Fruit fly (Drosophila melanogaster) whole organism, embryonic: ENCODE measurements around the gene RpS28a.

Experiments
- Aef1 ChIP-seq: fragments of 200-800 bp; sonication (Bioruptor generic); IDR thresholded peaks from 3 replicates; pipeline ENCODE4 v1.3.6; 2022; ENCODE audit warnings: missing biosample characterization, missing genetic modification characterization
- Bdp1 ChIP-seq: fragments of 200-800 bp; sonication (Bioruptor generic); optimal IDR thresholded peaks from 3 replicates; lab custom pipeline; 2016; ENCODE audit warnings: missing biosample characterization, missing genetic modification characterization
- CG11085 ChIP-seq: fragments of 200-800 bp; sonication (Bioruptor generic); IDR thresholded peaks from 2 replicates; pipeline ENCODE4 v1.3.6; 2022; ENCODE audit warnings: missing biosample characterization, missing genetic modification characterization
- CG12104 ChIP-seq: fragments of 200-800 bp; sonication (Bioruptor generic); optimal IDR thresholded peaks from 3 replicates; lab custom pipeline; 2016; ENCODE audit warnings: missing biosample characterization, missing genetic modification characterization
- CG14014 ChIP-seq: fragments of 200-800 bp; sonication (Bioruptor generic); IDR thresholded peaks from 2 replicates; pipeline ENCODE4 v1.3.6; 2022; ENCODE audit warnings: missing biosample characterization, missing genetic modification characterization
- CG14965 ChIP-seq: fragments of 200-800 bp; sonication (Bioruptor generic); optimal IDR thresholded peaks from 2 replicates; lab custom pipeline; 2016; ENCODE audit warnings: missing biosample characterization, missing genetic modification characterization, borderline replicate concordance
- CG15601 ChIP-seq: fragments of 200-800 bp; sonication (Bioruptor generic); optimal IDR thresholded peaks from 3 replicates; lab custom pipeline; 2019; ENCODE audit warnings: missing biosample characterization, mild to moderate bottlenecking, missing genetic modification characterization, moderate library complexity
- CG16813 ChIP-seq: fragments of 200-800 bp; sonication (Bioruptor generic); IDR thresholded peaks from 3 replicates; pipeline ENCODE4 v1.3.6; 2022; ENCODE audit warnings: missing biosample characterization, missing genetic modification characterization; ENCODE audit not compliant: partially characterized antibody
- CG17186 ChIP-seq: fragments of 200-800 bp; sonication (Bioruptor generic); optimal IDR thresholded peaks from 3 replicates; lab custom pipeline; 2017; ENCODE audit warnings: missing biosample characterization, missing genetic modification reagents, missing genetic modification characterization
- CG18262 ChIP-seq: fragments of 200-800 bp; optimal IDR thresholded peaks from 3 replicates; lab custom pipeline; 2019; ENCODE audit warnings: missing biosample characterization, mild to moderate bottlenecking, missing genetic modification characterization, moderate library complexity
- CG1832 ChIP-seq: fragments of 200-800 bp; sonication (Bioruptor generic); optimal IDR thresholded peaks from 2 replicates; lab custom pipeline; 2017; ENCODE audit warnings: missing biosample characterization, mild to moderate bottlenecking, missing genetic modification characterization, inconsistent platforms
- CG32767 ChIP-seq: fragments of 200-800 bp; sonication (Bioruptor generic); IDR thresholded peaks from 2 replicates; pipeline ENCODE4 v1.3.6; 2022; ENCODE audit warnings: missing biosample characterization, missing genetic modification characterization
- CG34224 ChIP-seq: fragments of 200-800 bp; sonication (Bioruptor generic); IDR thresholded peaks from 3 replicates; pipeline ENCODE4 v1.3.6; 2022; ENCODE audit warnings: missing biosample characterization, missing genetic modification characterization; ENCODE audit not compliant: partially characterized antibody
- CG43689 ChIP-seq: fragments of 200-800 bp; sonication (Bioruptor generic); IDR thresholded peaks from 2 replicates; pipeline ENCODE4 v1.3.6; 2022; ENCODE audit warnings: missing biosample characterization, missing genetic modification characterization
- CG4617 ChIP-seq: fragments of 200-800 bp; sonication (Bioruptor generic); optimal IDR thresholded peaks from 3 replicates; lab custom pipeline; 2016; ENCODE audit warnings: missing biosample characterization, missing genetic modification characterization, borderline replicate concordance
- CG5953 ChIP-seq: fragments of 200-800 bp; sonication (Bioruptor generic); IDR thresholded peaks from 2 replicates; pipeline ENCODE4 v1.3.6; 2022; ENCODE audit warnings: missing biosample characterization, missing genetic modification characterization
- CG6683 ChIP-seq: fragments of 200-800 bp; sonication (Bioruptor generic); optimal IDR thresholded peaks from 2 replicates; lab custom pipeline; 2017; ENCODE audit warnings: missing biosample characterization, mild to moderate bottlenecking, missing genetic modification characterization, missing genetic modification reagents
- CG7372 ChIP-seq: fragments of 200-800 bp; sonication (Bioruptor generic); IDR thresholded peaks from 2 replicates; pipeline ENCODE4 v1.3.6; 2022; ENCODE audit warnings: missing biosample characterization, missing genetic modification characterization
- CG7963 ChIP-seq: fragments of 200-800 bp; sonication (Bioruptor generic); IDR thresholded peaks from 3 replicates; pipeline ENCODE4 v1.3.6; 2022; ENCODE audit warnings: missing biosample characterization, missing genetic modification characterization; ENCODE audit not compliant: partially characterized antibody
- Camta ChIP-seq: fragments of 200-800 bp; sonication (Bioruptor generic); optimal IDR thresholded peaks from 2 replicates; lab custom pipeline; 2016; ENCODE audit warnings: missing biosample characterization, missing genetic modification characterization
- Dref ChIP-seq: fragments of 200-800 bp; sonication (Bioruptor generic); IDR thresholded peaks from 2 replicates; pipeline ENCODE4 v1.3.6; 2022; ENCODE audit warnings: missing biosample characterization, missing genetic modification characterization
- E2f2 ChIP-seq: fragments of 200-800 bp; sonication (Bioruptor generic); IDR thresholded peaks from 2 replicates; pipeline ENCODE4 v1.3.6; 2022; ENCODE audit warnings: missing biosample characterization, missing genetic modification characterization
- Fer1 ChIP-seq: fragments of 200-800 bp; sonication (Bioruptor generic); optimal IDR thresholded peaks from 2 replicates; lab custom pipeline; 2017; ENCODE audit warnings: missing biosample characterization, mild to moderate bottlenecking, missing genetic modification characterization
- MBD-R2 ChIP-seq: fragments of 200-800 bp; sonication (Bioruptor generic); IDR thresholded peaks from 2 replicates; pipeline ENCODE4 v1.3.6; 2022; ENCODE audit warnings: missing biosample characterization, missing genetic modification characterization
- MESR4 ChIP-seq: fragments of 200-800 bp; sonication (Bioruptor generic); optimal IDR thresholded peaks from 2 replicates; lab custom pipeline; 2018; ENCODE audit warnings: missing biosample characterization, mild to moderate bottlenecking, missing genetic modification characterization, moderate library complexity
- MTF-1 ChIP-seq: fragments of 200-800 bp; sonication (Bioruptor generic); optimal IDR thresholded peaks from 2 replicates; lab custom pipeline; 2018; ENCODE audit warnings: missing biosample characterization, mild to moderate bottlenecking, missing genetic modification characterization, borderline replicate concordance
- Myb ChIP-seq: fragments of 200-800 bp; sonication (Bioruptor generic); optimal IDR thresholded peaks from 2 replicates; lab custom pipeline; 2016; ENCODE audit warnings: missing biosample characterization, missing genetic modification characterization
- NC2α ChIP-seq: fragments of 200-800 bp; sonication (Bioruptor generic); optimal IDR thresholded peaks from 2 replicates; lab custom pipeline; 2016; ENCODE audit warnings: missing biosample characterization, missing genetic modification characterization
- Rfx ChIP-seq: fragments of 200-800 bp; sonication (Bioruptor generic); IDR thresholded peaks from 2 replicates; pipeline ENCODE4 v1.3.6; 2022; ENCODE audit warnings: missing biosample characterization, missing genetic modification characterization
- Sin3A ChIP-seq: fragments of >200 bp; optimal IDR thresholded peaks from 2 replicates; lab custom pipeline; 2018
- Taf1 ChIP-seq: fragments of 200-800 bp; sonication (Bioruptor generic); IDR thresholded peaks from 2 replicates; pipeline ENCODE4 v1.3.6; 2022; ENCODE audit warnings: missing biosample characterization, missing genetic modification characterization
- Xbp1 ChIP-seq: fragments of 200-800 bp; sonication (Bioruptor generic); optimal IDR thresholded peaks from 3 replicates; lab custom pipeline; 2016; ENCODE audit warnings: missing biosample characterization, mild to moderate bottlenecking, missing genetic modification characterization
- YL-1 ChIP-seq: fragments of 200-800 bp; sonication (Bioruptor generic); optimal IDR thresholded peaks from 3 replicates; lab custom pipeline; 2017; ENCODE audit warnings: missing biosample characterization, mild to moderate bottlenecking, missing genetic modification characterization
- bbx ChIP-seq: fragments of 200-800 bp; sonication (Bioruptor generic); IDR thresholded peaks from 2 replicates; pipeline ENCODE4 v1.3.6; 2022; ENCODE audit warnings: missing biosample characterization, missing genetic modification characterization; ENCODE audit not compliant: partially characterized antibody
- danr ChIP-seq: fragments of 200-800 bp; sonication (Bioruptor generic); IDR thresholded peaks from 2 replicates; pipeline ENCODE4 v1.3.6; 2022; ENCODE audit warnings: missing biosample characterization, missing genetic modification characterization
- dati ChIP-seq: fragments of 200-800 bp; sonication (Bioruptor generic); IDR thresholded peaks from 2 replicates; pipeline ENCODE4 v1.3.6; 2022; ENCODE audit warnings: missing biosample characterization, missing genetic modification characterization
- emc ChIP-seq: fragments of 200-800 bp; sonication (Bioruptor generic); optimal IDR thresholded peaks from 2 replicates; lab custom pipeline; 2016; ENCODE audit warnings: missing biosample characterization, missing genetic modification characterization
- eve ChIP-seq, 2 experiments: fragments of >200 bp; optimal IDR thresholded peaks; 2 replicates each; lab custom pipeline; 2017; ENCODE audit warnings: missing biosample characterization in 2 of 2, missing genetic modification characterization in 2 of 2
- gfzf ChIP-seq: fragments of 200-800 bp; sonication (Bioruptor generic); optimal IDR thresholded peaks from 2 replicates; lab custom pipeline; 2016; ENCODE audit warnings: missing biosample characterization, mild to moderate bottlenecking, missing genetic modification characterization, moderate library complexity
- gsb ChIP-seq: fragments of 200-800 bp; sonication (Bioruptor generic); IDR thresholded peaks from 2 replicates; pipeline ENCODE4 v1.3.6; 2022; ENCODE audit warnings: missing biosample characterization, missing genetic modification characterization
- jing ChIP-seq: fragments of 200-800 bp; sonication (Bioruptor generic); optimal IDR thresholded peaks from 2 replicates; lab custom pipeline; 2018; ENCODE audit warnings: missing biosample characterization, mild to moderate bottlenecking, missing genetic modification characterization
- kah ChIP-seq: fragments of 200-800 bp; sonication (Bioruptor generic); optimal IDR thresholded peaks from 2 replicates; lab custom pipeline; 2018; ENCODE audit warnings: missing biosample characterization, mild to moderate bottlenecking, missing genetic modification characterization
- maf-S ChIP-seq: fragments of 200-800 bp; sonication (Bioruptor generic); optimal IDR thresholded peaks from 2 replicates; lab custom pipeline; 2016; ENCODE audit warnings: missing biosample characterization, missing genetic modification characterization
- pan ChIP-seq, 4 experiments: fragments of >200 bp in 3 of 4; fragments of 200-800 bp in 1 of 4; sonication (Bioruptor generic) in 1 of 4; optimal IDR thresholded peaks in 3 of 4; IDR thresholded peaks in 1 of 4; 2 replicates each; pipeline versions ENCODE4 v1.3.6 to Lab custom; 2017 to 2022; ENCODE audit warnings: missing biosample characterization in 2 of 4, missing genetic modification characterization in 2 of 4, mixed read lengths in 1 of 4
- phol ChIP-seq: fragments of 200-800 bp; sonication (Bioruptor generic); optimal IDR thresholded peaks from 3 replicates; lab custom pipeline; 2018; ENCODE audit warnings: missing biosample characterization, mild to moderate bottlenecking, missing genetic modification characterization, moderate library complexity
- prd ChIP-seq, 3 experiments: fragments of >200 bp in 2 of 3; fragments of 200-800 bp in 1 of 3; sonication (Bioruptor generic) in 1 of 3; optimal IDR thresholded peaks in 2 of 3; IDR thresholded peaks in 1 of 3; 2 replicates in 2 of 3; 3 replicates in 1 of 3; pipeline versions ENCODE4 v1.3.6 to Lab custom; 2017 to 2022; ENCODE audit warnings: missing biosample characterization in 1 of 3, missing genetic modification characterization in 1 of 3
- sna ChIP-seq: fragments of 200-800 bp; sonication (Bioruptor generic); IDR thresholded peaks from 2 replicates; pipeline ENCODE4 v1.3.6; 2022; ENCODE audit warnings: missing biosample characterization, missing genetic modification characterization; ENCODE audit not compliant: partially characterized antibody
- ttk ChIP-seq: fragments of 200-800 bp; sonication (Bioruptor generic); IDR thresholded peaks from 2 replicates; pipeline ENCODE4 v2.1.2; 2022; ENCODE audit warnings: missing biosample characterization, missing genetic modification characterization
- twi ChIP-seq: fragments of 200-800 bp; optimal IDR thresholded peaks from 2 replicates; lab custom pipeline; 2019; ENCODE audit warnings: missing biosample characterization, mild to moderate bottlenecking, missing genetic modification characterization, moderate library complexity
- unc-4 ChIP-seq: fragments of 200-800 bp; sonication (Bioruptor generic); IDR thresholded peaks from 2 replicates; pipeline ENCODE4 v1.3.6; 2022; ENCODE audit warnings: missing biosample characterization, missing genetic modification characterization; ENCODE audit not compliant: partially characterized antibody

Gene RpS28a

DNA sequence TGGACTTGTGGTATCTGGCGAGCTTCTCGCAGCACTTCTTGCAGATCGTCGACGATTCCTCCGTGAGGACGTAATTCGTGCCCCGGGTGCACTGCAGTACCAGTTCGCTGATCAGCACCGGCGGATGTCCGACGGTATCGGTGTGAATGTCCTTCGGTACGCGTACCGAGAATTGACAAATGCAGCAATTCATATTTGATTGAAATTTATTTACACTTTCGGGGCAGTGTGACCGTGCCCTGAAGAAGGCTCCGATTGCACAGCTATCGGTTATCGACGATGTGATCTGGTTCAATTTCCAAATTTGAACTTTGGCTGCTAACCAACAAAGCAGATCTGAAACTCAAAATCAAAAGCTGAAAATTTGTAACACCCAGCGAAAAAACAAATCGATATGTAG is 14.2 kb upstream of the RpS28a start, which contains the start of gene ZIPIC (continued):
- TF ChIP-seq Camta (GFP tag; lab: Kevin White, UChicago) = no peak
- TF ChIP-seq Dref (GFP tag; lab: Robert Waterston, UW) = peak; percentile 80
- TF ChIP-seq MBD-R2 (GFP tag; lab: Robert Waterston, UW) = peak; percentile 94
- peak; percentile 70 for TF ChIP-seq YL-1 (GFP tag; lab: Kevin White, UChicago)
- TF ChIP-seq CG14965 = no peak
- no peak for TF ChIP-seq CG6683 (GFP tag; lab: Kevin White, UChicago)
- peak; percentile 69 for TF ChIP-seq CG34224 (GFP tag; lab: Robert Waterston, UW)
- no peak for TF ChIP-seq emc (GFP tag; lab: Kevin White, UChicago)
- no peak for TF ChIP-seq NC2α (GFP tag; lab: Kevin White, UChicago)
- TF ChIP-seq CG11085 (GFP tag; lab: Robert Waterston, UW) = no peak
- TF ChIP-seq Fer1 (GFP tag; lab: Kevin White, UChicago) = no peak
- no peak for TF ChIP-seq Xbp1
- TF ChIP-seq kah (GFP tag; lab: Kevin White, UChicago) = no peak
- no peak for TF ChIP-seq CG14014 (GFP tag; lab: Robert Waterston, UW)
- 0 out of 3 replicates have a peak, but pooled peaks have one; percentile 7 for TF ChIP-seq CG7963 (GFP tag; lab: Robert Waterston, UW)
- TF ChIP-seq CG15601 (tag; lab: Kevin White, UChicago) = peak; percentile 16
- peak; percentile 50 for TF ChIP-seq gfzf (GFP tag; lab: Kevin White, UChicago)
- TF ChIP-seq Taf1 (GFP tag; lab: Robert Waterston, UW) = no peak
- peak; percentile 23 for TF ChIP-seq CG17186 (GFP tag; lab: Kevin White, UChicago)
- peak; percentile 75 for TF ChIP-seq MESR4 (GFP tag; lab: Kevin White, UChicago)
- no peak for TF ChIP-seq eve (GFP tag; optimal IDR thresholded peaks at IDR 0.05; lab: Kevin White, UChicago)
- TF ChIP-seq CG1832 (GFP tag; lab: Kevin White, UChicago) = no peak
- TF ChIP-seq Bdp1 = no peak
- no peak for TF ChIP-seq phol
- TF ChIP-seq pan (optimal IDR thresholded peaks at IDR 0.05; lab: Kevin White, UChicago) = no peak
- no peak for TF ChIP-seq pan (GFP tag; optimal IDR thresholded peaks at IDR 0.05 in 1 of 2, IDR thresholded peaks at IDR 0.05 in 1 of 2)
- no peak for TF ChIP-seq Aef1
- peak; percentile 84 for TF ChIP-seq Myb
- TF ChIP-seq CG7372 (GFP tag; lab: Robert Waterston, UW) = no peak
- TF ChIP-seq maf-S (GFP tag; lab: Kevin White, UChicago) = no peak
- no peak for TF ChIP-seq CG32767 (GFP tag; lab: Robert Waterston, UW)
- TF ChIP-seq MTF-1 (GFP tag; lab: Kevin White, UChicago) = no peak
- TF ChIP-seq dati = no peak
- TF ChIP-seq CG5953 (GFP tag; lab: Robert Waterston, UW) = no peak
- TF ChIP-seq CG4617 (GFP tag; lab: Kevin White, UChicago) = peak; percentile 84
- no peak for TF ChIP-seq Rfx (GFP tag; lab: Robert Waterston, UW)
- TF ChIP-seq E2f2 (GFP tag; lab: Robert Waterston, UW) = peak; percentile 87
- TF ChIP-seq unc-4 (GFP tag; lab: Robert Waterston, UW) = peak; percentile 58
- no peak for TF ChIP-seq CG18262 (tag; lab: Kevin White, UChicago)
- no peak for TF ChIP-seq twi
- TF ChIP-seq ttk (GFP tag; lab: Robert Waterston, UW) = no peak
- peak; percentile 61; the same call in 1 of the 2 replicates for TF ChIP-seq sna (GFP tag; lab: Robert Waterston, UW)
- TF ChIP-seq danr (GFP tag; lab: Robert Waterston, UW) = no peak
- TF ChIP-seq prd (optimal IDR thresholded peaks at IDR 0.05; lab: Kevin White, UChicago) = no peak
- no peak for TF ChIP-seq prd (GFP tag; IDR thresholded peaks at IDR 0.05; lab: Robert Waterston, UW)
- peak; percentile 56; the same call in 2 of the 3 replicates for TF ChIP-seq CG16813 (GFP tag; lab: Robert Waterston, UW)
- no peak for TF ChIP-seq gsb
- TF ChIP-seq bbx = peak; percentile 52
- TF ChIP-seq CG12104 (GFP tag; lab: Kevin White, UChicago) = no peak
- no peak for TF ChIP-seq CG43689 (GFP tag; lab: Robert Waterston, UW)
- TF ChIP-seq Sin3A (lab: Kevin White, UChicago) = peak; percentile 56
- TF ChIP-seq jing (GFP tag; lab: Kevin White, UChicago) = no peak
